Worm (Caenorhabditis elegans): ENCODE data around the gene C01C4.3.

C01C4.3 gene

DNA sequence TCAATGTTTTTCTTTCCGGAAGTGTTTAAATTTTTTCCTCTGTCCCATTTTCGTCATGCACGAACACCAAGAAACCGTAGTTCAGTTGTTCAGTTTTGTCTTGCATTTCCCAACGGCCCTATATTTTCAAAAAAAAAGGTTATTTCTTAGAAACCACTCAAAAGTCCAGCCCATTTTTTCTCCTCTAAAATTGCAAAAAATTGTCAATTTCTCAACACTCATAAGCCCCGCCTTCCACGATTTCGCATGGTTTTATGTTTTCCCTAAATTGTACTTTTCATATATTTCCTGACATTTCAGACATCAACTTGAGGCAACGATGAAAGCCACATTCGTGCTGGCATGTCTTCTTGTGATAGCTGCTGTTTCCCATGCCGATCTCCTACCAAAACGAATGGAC lies 30.6 kb downstream of the C01C4.3 start, which contains the start of gene nlp-1:
TSS of gene nlp-1 (plus strand) at position 301 of the 400 bp plus-strand sequence.
- no peak for TF ChIP-seq zip-2 (tag; optimal IDR thresholded peaks at IDR 0.05)
- TF ChIP-seq lin-38 (GFP tag; IDR thresholded peaks at IDR 0.05), result no peak
- TF ChIP-seq zip-11 (GFP tag; IDR thresholded peaks at IDR 0.05), result no peak
- TF ChIP-seq ceh-28 (tag; optimal IDR thresholded peaks at IDR 0.05), result no peak
- no peak for TF ChIP-seq D1046.2 (GFP tag; IDR thresholded peaks at IDR 0.05)
- TF ChIP-seq aha-1 (tag), result no peak
- TF ChIP-seq daf-16 (GFP tag; optimal IDR thresholded peaks at IDR 0.05), result no peak
- TF ChIP-seq daf-16 (tag; optimal IDR thresholded peaks at IDR 0.05), result no peak
- no peak for TF ChIP-seq nhr-111 (GFP tag; optimal IDR thresholded peaks at IDR 0.05)
- no peak for TF ChIP-seq skn-1 (tag; optimal IDR thresholded peaks at IDR 0.05)
- TF ChIP-seq fos-1 (tag; optimal IDR thresholded peaks at IDR 0.05), result no peak
- no peak for TF ChIP-seq ceh-20 (GFP tag; IDR thresholded peaks at IDR 0.05)
- TF ChIP-seq dmd-8 (GFP tag; IDR thresholded peaks at IDR 0.05), result no peak
- TF ChIP-seq lin-15B (tag; optimal IDR thresholded peaks at IDR 0.05), result no peak
- no peak for TF ChIP-seq mxl-2 (GFP tag; conservative IDR thresholded peaks at IDR 0.05)
- no peak for TF ChIP-seq cey-2 (tag; optimal IDR thresholded peaks at IDR 0.05; ENCODE audit: borderline replicate concordance, insufficient read depth)

DNA sequence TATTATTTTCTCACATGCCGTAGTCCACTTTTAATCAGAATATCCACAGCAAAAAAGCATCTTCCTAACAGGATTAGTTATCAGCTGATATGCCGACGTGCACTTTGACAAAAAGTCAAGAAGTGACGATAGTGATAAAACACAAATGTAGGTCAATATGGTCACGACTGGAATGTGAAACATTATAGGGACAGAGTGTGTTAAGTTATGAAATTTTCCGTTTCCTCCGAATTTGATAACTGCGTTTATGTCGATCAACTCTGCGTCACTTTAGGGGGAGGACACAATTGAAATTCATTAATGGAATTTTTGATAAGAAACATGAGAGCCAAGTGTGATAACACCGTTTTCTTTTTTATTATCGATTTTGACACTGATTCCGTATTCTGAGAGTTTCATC lies 32.3 kb downstream of the C01C4.3 start, which contains the start of gene aex-4:
TSS of gene aex-4 (plus strand) at position 312 of the 400 bp plus-strand sequence.
- TF ChIP-seq tra-1 (GFP tag; IDR thresholded peaks at IDR 0.05) (peak; percentile 58), pqm-1 (tag; optimal IDR thresholded peaks at IDR 0.05) (peak; percentile 98), daf-16 (GFP tag; optimal IDR thresholded peaks at IDR 0.05) (no peak), daf-16 (tag; optimal IDR thresholded peaks at IDR 0.05) (peak; percentile 89), spr-1 (tag; optimal IDR thresholded peaks at IDR 0.05) (no peak), hlh-11 (tag; optimal IDR thresholded peaks at IDR 0.05) (peak; percentile 83), lin-29 (GFP tag; IDR thresholded peaks at IDR 0.05) (no peak), dmd-9 (GFP tag; IDR thresholded peaks at IDR 0.05) (no peak), mdl-1 (tag; optimal IDR thresholded peaks at IDR 0.05) (peak in 1 of 2 experiments; percentile 54), nhr-77 (tag; optimal IDR thresholded peaks at IDR 0.05) (peak; percentile 50), F49E8.2 (tag; optimal IDR thresholded peaks at IDR 0.05; ENCODE audit: borderline replicate concordance) (no peak), lin-1 (GFP tag; IDR thresholded peaks at IDR 0.05) (peak; percentile 79), mep-1 (tag; optimal IDR thresholded peaks at IDR 0.05) (peak; percentile 21), hif-1 (tag; optimal IDR thresholded peaks at IDR 0.05) (peak in 1 of 2 experiments; percentile 93), zfp-2 (tag; optimal IDR thresholded peaks at IDR 0.05) (no peak), lin-13 (GFP tag; optimal IDR thresholded peaks at IDR 0.05) (peak; percentile 6), aha-1 (tag) (peak; percentile 97), php-3 (GFP tag; IDR thresholded peaks at IDR 0.05) (peak; percentile 75), T26A8.4 (GFP tag; IDR thresholded peaks at IDR 0.05) (0 out of 2 replicates have a peak, but pooled peaks have one; percentile 24), T20F7.1 (GFP tag; optimal IDR thresholded peaks at IDR 0.05) (peak; percentile 6), hlh-30 (tag; optimal IDR thresholded peaks at IDR 0.05; ENCODE audit: insufficient read depth) (peak; percentile 35), dmd-6 (GFP tag; IDR thresholded peaks at IDR 0.05) (peak; percentile 94), nhr-28 (tag; optimal IDR thresholded peaks at IDR 0.05) (peak; percentile 93), nhr-48 (tag; optimal IDR thresholded peaks at IDR 0.05) (peak; percentile 54), unc-130 (GFP tag; optimal IDR thresholded peaks at IDR 0.05) (no peak)

DNA sequence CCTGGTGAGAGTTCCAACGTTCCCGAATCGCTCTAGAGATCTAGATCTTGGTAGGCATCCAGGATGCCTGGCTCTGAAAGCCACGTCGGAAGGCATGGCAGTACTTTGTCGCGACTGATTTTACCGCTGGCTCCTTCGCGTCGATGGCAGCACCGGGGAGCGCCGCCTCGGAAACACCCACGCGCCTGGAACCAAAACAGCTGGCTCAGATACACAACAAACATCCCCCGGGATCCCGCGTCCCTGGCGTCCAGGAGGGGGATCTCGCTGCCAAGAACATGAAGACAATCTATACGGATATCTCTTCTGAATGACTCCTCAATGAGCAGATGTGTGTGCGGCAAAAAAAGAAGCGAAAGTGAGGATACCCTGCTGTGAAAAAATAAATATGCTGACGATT lies 36.6 kb downstream of the C01C4.3 start:
- TF ChIP-seq lin-15B (tag; optimal IDR thresholded peaks at IDR 0.05), result no peak
- no peak for TF ChIP-seq R02D3.7 (tag; optimal IDR thresholded peaks at IDR 0.05)
- TF ChIP-seq vab-7 (GFP tag; IDR thresholded peaks at IDR 0.05), result 0 out of 2 replicates have a peak, but pooled peaks have one; percentile 15
- TF ChIP-seq attf-4 (tag; optimal IDR thresholded peaks at IDR 0.05), result no peak
- no peak for TF ChIP-seq F10B5.3 (tag; optimal IDR thresholded peaks at IDR 0.05)
- TF ChIP-seq tra-1 (GFP tag; IDR thresholded peaks at IDR 0.05), result peak; percentile 15; the same call in 1 of the 2 replicates
- no peak for TF ChIP-seq dve-1 (tag; optimal IDR thresholded peaks at IDR 0.05; ENCODE audit: insufficient read depth)
- no peak for TF ChIP-seq cey-2 (tag; optimal IDR thresholded peaks at IDR 0.05; ENCODE audit: borderline replicate concordance, insufficient read depth)
- TF ChIP-seq duxl-1 (tag; optimal IDR thresholded peaks at IDR 0.05; ENCODE audit: poor library complexity), result no peak
- peak in 1 of 2 experiments; percentile 21 for TF ChIP-seq unc-62 (GFP tag; optimal IDR thresholded peaks at IDR 0.05 in 1 of 2)
- no peak for TF ChIP-seq unc-62 (tag; optimal IDR thresholded peaks at IDR 0.05)
- peak; percentile 91 for TF ChIP-seq set-16 (GFP tag; IDR thresholded peaks at IDR 0.05)
- TF ChIP-seq hlh-11 (tag; optimal IDR thresholded peaks at IDR 0.05), result peak; percentile 50
- peak in 1 of 2 experiments; percentile 54 for TF ChIP-seq daf-16 (GFP tag; optimal IDR thresholded peaks at IDR 0.05)
- no peak for TF ChIP-seq daf-16 (tag; optimal IDR thresholded peaks at IDR 0.05)
- TF ChIP-seq hlh-30 (tag; optimal IDR thresholded peaks at IDR 0.05; ENCODE audit: insufficient read depth), result no peak
- no peak for TF ChIP-seq unc-130 (GFP tag; optimal IDR thresholded peaks at IDR 0.05)
- TF ChIP-seq ZK546.5 (tag; optimal IDR thresholded peaks at IDR 0.05), result no peak
